Fruit fly (Drosophila melanogaster): Measurements from ENCODE around the gene Srp54k.

Gene Srp54k

dm6 chr3L:5182994-5183566 lies 30.6 kb downstream of the Srp54k start (continued):
- TF ChIP-seq gsb-n (tag; optimal IDR thresholded peaks at IDR 0.05) (no peak), CG34376 (GFP tag; optimal IDR thresholded peaks at IDR 0.05) (no peak), Hr51 (GFP tag; optimal IDR thresholded peaks at IDR 0.05) (peak in 1 of 2 experiments; percentile 8), CG13894 (tag; optimal IDR thresholded peaks at IDR 0.05) (no peak), Opbp (GFP tag; IDR thresholded peaks at IDR 0.05; ENCODE audit: partially characterized antibody) (no peak), CG9797 (GFP tag; optimal IDR thresholded peaks at IDR 0.05) (no peak), CG15269 (tag; optimal IDR thresholded peaks at IDR 0.05) (no peak), CG7372 (GFP tag; IDR thresholded peaks at IDR 0.05) (no peak), nmo (GFP tag; optimal IDR thresholded peaks at IDR 0.05) (peak; percentile 17), hth (optimal IDR thresholded peaks at IDR 0.05) (no peak), ftz-f1 (GFP tag; optimal IDR thresholded peaks at IDR 0.05) (peak; percentile 64), CG2199 (GFP tag; IDR thresholded peaks at IDR 0.05) (no peak), BtbVII (GFP tag; optimal IDR thresholded peaks at IDR 0.05) (no peak), CG1529 (GFP tag; optimal IDR thresholded peaks at IDR 0.05) (no peak), Neu2 (GFP tag; optimal IDR thresholded peaks at IDR 0.05; ENCODE audit: borderline replicate concordance) (no peak), CG3726 (GFP tag; IDR thresholded peaks at IDR 0.05) (no peak), Dp (GFP tag; optimal IDR thresholded peaks at IDR 0.05) (no peak), inv (GFP tag; IDR thresholded peaks at IDR 0.05; ENCODE audit: partially characterized antibody) (no peak), CG17802 (tag; optimal IDR thresholded peaks at IDR 0.05) (no peak), lbe (GFP tag; optimal IDR thresholded peaks at IDR 0.05) (no peak), gro (GFP tag; optimal IDR thresholded peaks at IDR 0.05) (no peak), sug (tag; optimal IDR thresholded peaks at IDR 0.05) (no peak), Ets65A (GFP tag) (peak; percentile 35), CG30020 (tag; optimal IDR thresholded peaks at IDR 0.05) (no peak), wek (GFP tag; optimal IDR thresholded peaks at IDR 0.05) (no peak), wor (GFP tag; IDR thresholded peaks at IDR 0.05) (no peak), CG2875 (GFP tag; optimal IDR thresholded peaks at IDR 0.05) (no peak), Adf1 (GFP tag; IDR thresholded peaks at IDR 0.05) (no peak), Doc2 (GFP tag; IDR thresholded peaks at IDR 0.05) (no peak), HLH4C (GFP tag; IDR thresholded peaks at IDR 0.05; ENCODE audit: partially characterized antibody) (no peak), sc (optimal IDR thresholded peaks at IDR 0.05) (no peak), sc (GFP tag; optimal IDR thresholded peaks at IDR 0.05) (no peak), knrl (GFP tag; IDR thresholded peaks at IDR 0.05; ENCODE audit: partially characterized antibody) (no peak), CTCF (GFP tag; optimal IDR thresholded peaks at IDR 0.05) (no peak), schlank (tag; optimal IDR thresholded peaks at IDR 0.05) (no peak), CG12942 (GFP tag; optimal IDR thresholded peaks at IDR 0.05) (no peak), Lim3 (GFP tag; IDR thresholded peaks at IDR 0.05) (no peak), bowl (GFP tag; IDR thresholded peaks at IDR 0.05) (no peak), CG12236 (GFP tag; optimal IDR thresholded peaks at IDR 0.05) (no peak), CG14667 (GFP tag; IDR thresholded peaks at IDR 0.05) (no peak), bigmax (GFP tag; optimal IDR thresholded peaks at IDR 0.05) (no peak), sob (GFP tag; IDR thresholded peaks at IDR 0.05) (no peak; the same call in 1 of the 2 replicates), Fer2 (tag; optimal IDR thresholded peaks at IDR 0.05) (no peak), Spps (tag; optimal IDR thresholded peaks at IDR 0.05) (no peak), fu2 (GFP tag; optimal IDR thresholded peaks at IDR 0.05) (no peak), CG1792 (GFP tag; optimal IDR thresholded peaks at IDR 0.05) (no peak), unc-4 (GFP tag; IDR thresholded peaks at IDR 0.05; ENCODE audit: partially characterized antibody) (no peak), CG3281 (GFP tag; optimal IDR thresholded peaks at IDR 0.05) (no peak), Ada2b (GFP tag; IDR thresholded peaks at IDR 0.05) (no peak), CG11398 (GFP tag; optimal IDR thresholded peaks at IDR 0.05) (no peak)

Measured in whole organism, embryonic.